Fruit fly (Drosophila melanogaster) whole organism, embryonic: ENCODE data around the gene CG42271.

ENCODE experiments used
- Abd-B ChIP-seq: fragments of 200-800 bp; sonication (Bioruptor generic); optimal IDR thresholded peaks from 2 replicates; lab custom pipeline; 2018; ENCODE audit warnings: missing biosample characterization, mild to moderate bottlenecking, missing genetic modification characterization, moderate library complexity
- Asciz ChIP-seq: fragments of 200-800 bp; sonication (Bioruptor generic); optimal IDR thresholded peaks from 2 replicates; lab custom pipeline; 2017; ENCODE audit warnings: missing biosample characterization, mild to moderate bottlenecking, missing genetic modification characterization, missing genetic modification reagents
- Atf3 ChIP-seq: fragments of 200-800 bp; sonication (Bioruptor generic); optimal IDR thresholded peaks from 3 replicates; lab custom pipeline; 2016; ENCODE audit warnings: missing biosample characterization, missing genetic modification characterization
- CG1024 ChIP-seq: fragments of 200-800 bp; sonication (Bioruptor generic); IDR thresholded peaks from 2 replicates; pipeline ENCODE4 v1.3.6; 2022; ENCODE audit warnings: missing biosample characterization, missing genetic modification characterization
- CG10462 ChIP-seq: fragments of 200-800 bp; sonication (Bioruptor generic); optimal IDR thresholded peaks from 2 replicates; lab custom pipeline; 2016; ENCODE audit warnings: missing biosample characterization, missing genetic modification characterization
- CG13287 ChIP-seq: fragments of 200-800 bp; sonication (Bioruptor generic); IDR thresholded peaks from 2 replicates; pipeline ENCODE4 v1.3.6; 2022; ENCODE audit warnings: missing biosample characterization, missing genetic modification characterization; ENCODE audit not compliant: partially characterized antibody
- CG14050 ChIP-seq: fragments of 200-800 bp; sonication (Bioruptor generic); IDR thresholded peaks from 3 replicates; pipeline ENCODE4 v1.3.6; 2022; ENCODE audit warnings: missing biosample characterization, missing genetic modification characterization
- CG14667 ChIP-seq: fragments of 200-800 bp; sonication (Bioruptor generic); IDR thresholded peaks from 2 replicates; pipeline ENCODE4 v1.3.6; 2022; ENCODE audit warnings: missing biosample characterization, missing genetic modification characterization
- CG14965 ChIP-seq: fragments of 200-800 bp; sonication (Bioruptor generic); optimal IDR thresholded peaks from 2 replicates; lab custom pipeline; 2016; ENCODE audit warnings: missing biosample characterization, missing genetic modification characterization, borderline replicate concordance
- CG17361 ChIP-seq: fragments of 200-800 bp; sonication (Bioruptor generic); IDR thresholded peaks from 3 replicates; pipeline ENCODE4 v1.3.6; 2022; ENCODE audit warnings: missing biosample characterization, missing genetic modification characterization
- CG18599 ChIP-seq: fragments of 200-800 bp; sonication (Bioruptor generic); optimal IDR thresholded peaks from 3 replicates; lab custom pipeline; 2017; ENCODE audit warnings: missing biosample characterization, missing genetic modification characterization, mild to moderate bottlenecking, moderate library complexity, missing genetic modification reagents
- CG2202 ChIP-seq: fragments of 200-800 bp; sonication (Bioruptor generic); optimal IDR thresholded peaks from 2 replicates; lab custom pipeline; 2018; ENCODE audit warnings: missing biosample characterization, mild to moderate bottlenecking, missing genetic modification characterization
- CG2712 ChIP-seq: fragments of 200-800 bp; optimal IDR thresholded peaks from 3 replicates; lab custom pipeline; 2019; ENCODE audit warnings: missing biosample characterization, mild to moderate bottlenecking, missing genetic modification characterization, moderate library complexity
- CG31224 ChIP-seq: fragments of 200-800 bp; sonication (Bioruptor generic); IDR thresholded peaks from 2 replicates; pipeline ENCODE4 v1.3.6; 2022; ENCODE audit warnings: missing biosample characterization, missing genetic modification characterization
- CG31365 ChIP-seq: fragments of 200-800 bp; sonication (Bioruptor generic); optimal IDR thresholded peaks from 2 replicates; lab custom pipeline; 2018; ENCODE audit warnings: missing biosample characterization, mild to moderate bottlenecking, missing genetic modification characterization
- CG32532 ChIP-seq: fragments of 200-800 bp; sonication (Bioruptor generic); IDR thresholded peaks from 2 replicates; pipeline ENCODE4 v1.3.6; 2022; ENCODE audit warnings: missing biosample characterization, missing genetic modification characterization
- CG3847 ChIP-seq: fragments of 200-800 bp; sonication (Bioruptor generic); IDR thresholded peaks from 2 replicates; pipeline ENCODE4 v1.3.6; 2022; ENCODE audit warnings: missing biosample characterization, missing genetic modification characterization
- CG4730 ChIP-seq: fragments of 200-800 bp; sonication (Bioruptor generic); IDR thresholded peaks from 2 replicates; pipeline ENCODE4 v1.3.6; 2022; ENCODE audit warnings: missing biosample characterization, missing genetic modification characterization
- CG6175 ChIP-seq: fragments of 200-800 bp; sonication (Bioruptor generic); IDR thresholded peaks from 3 replicates; pipeline ENCODE4 v1.3.6; 2022; ENCODE audit warnings: missing biosample characterization, missing genetic modification characterization
- CG6791 ChIP-seq: fragments of 200-800 bp; sonication (Bioruptor generic); IDR thresholded peaks from 3 replicates; pipeline ENCODE4 v1.3.6; 2022; ENCODE audit warnings: missing biosample characterization, missing genetic modification characterization; ENCODE audit not compliant: partially characterized antibody
- CG8478 ChIP-seq: fragments of >200 bp; optimal IDR thresholded peaks from 2 replicates; lab custom pipeline; 2018
- CG8765 ChIP-seq: fragments of 200-800 bp; sonication (Bioruptor generic); IDR thresholded peaks from 2 replicates; pipeline ENCODE4 v1.3.6; 2022; ENCODE audit warnings: missing biosample characterization, missing genetic modification characterization
- Dek ChIP-seq: fragments of 200-800 bp; sonication (Bioruptor generic); optimal IDR thresholded peaks from 3 replicates; lab custom pipeline; 2019; ENCODE audit warnings: missing biosample characterization, mild to moderate bottlenecking, missing genetic modification characterization, moderate library complexity
- Fer1 ChIP-seq: fragments of 200-800 bp; sonication (Bioruptor generic); optimal IDR thresholded peaks from 2 replicates; lab custom pipeline; 2017; ENCODE audit warnings: missing biosample characterization, mild to moderate bottlenecking, missing genetic modification characterization
- Fer3 ChIP-seq: fragments of 200-800 bp; sonication (Bioruptor generic); optimal IDR thresholded peaks from 2 replicates; lab custom pipeline; 2018; ENCODE audit warnings: missing biosample characterization, mild to moderate bottlenecking, missing genetic modification characterization, moderate library complexity
- Gug ChIP-seq: fragments of 200-800 bp; sonication (Bioruptor generic); IDR thresholded peaks from 4 replicates; pipeline ENCODE4 v1.3.6; 2022; ENCODE audit warnings: missing biosample characterization, missing genetic modification characterization
- HmgZ ChIP-seq: fragments of 200-800 bp; sonication (Bioruptor generic); optimal IDR thresholded peaks from 2 replicates; lab custom pipeline; 2018; ENCODE audit warnings: missing biosample characterization, mild to moderate bottlenecking, missing genetic modification characterization
- Hr78 ChIP-seq, 2 experiments: fragments of 200-800 bp in 1 of 2; fragments of >200 bp in 1 of 2; sonication (Bioruptor generic) in 1 of 2; optimal IDR thresholded peaks; 2 replicates each; lab custom pipeline; 2017 to 2019; ENCODE audit warnings: missing biosample characterization in 2 of 2, missing genetic modification characterization in 2 of 2, mild to moderate bottlenecking in 1 of 2, moderate library complexity in 1 of 2
- Lim3 ChIP-seq: fragments of 200-800 bp; sonication (Bioruptor generic); IDR thresholded peaks from 2 replicates; pipeline ENCODE4 v1.3.6; 2022; ENCODE audit warnings: missing biosample characterization, missing genetic modification characterization
- Ravus ChIP-seq: fragments of 200-800 bp; sonication (Bioruptor generic); IDR thresholded peaks from 2 replicates; pipeline ENCODE4 v1.3.6; 2022; ENCODE audit warnings: missing biosample characterization, missing genetic modification characterization
- Sox100B ChIP-seq: fragments of 200-800 bp; sonication (Bioruptor generic); optimal IDR thresholded peaks from 3 replicates; lab custom pipeline; 2018; ENCODE audit warnings: missing biosample characterization, mild to moderate bottlenecking, missing genetic modification characterization
- Taf1 ChIP-seq: fragments of 200-800 bp; sonication (Bioruptor generic); IDR thresholded peaks from 2 replicates; pipeline ENCODE4 v1.3.6; 2022; ENCODE audit warnings: missing biosample characterization, missing genetic modification characterization
- abd-A ChIP-seq: fragments of 200-800 bp; sonication (Bioruptor generic); optimal IDR thresholded peaks from 3 replicates; lab custom pipeline; 2019; ENCODE audit warnings: missing biosample characterization, mild to moderate bottlenecking, missing genetic modification characterization, moderate library complexity
- ash1 ChIP-seq: fragments of 200-800 bp; sonication (Bioruptor generic); optimal IDR thresholded peaks from 2 replicates; lab custom pipeline; 2018; ENCODE audit warnings: missing biosample characterization, mild to moderate bottlenecking, missing genetic modification characterization
- crp ChIP-seq, 2 experiments: fragments of 200-800 bp; sonication (Bioruptor generic); optimal IDR thresholded peaks; 2 replicates in 1 of 2; 3 replicates in 1 of 2; lab custom pipeline; 2017; ENCODE audit warnings: missing biosample characterization in 2 of 2, missing genetic modification characterization in 2 of 2, mild to moderate bottlenecking in 1 of 2, moderate library complexity in 1 of 2
- fd3F ChIP-seq: fragments of 200-800 bp; sonication (Bioruptor generic); optimal IDR thresholded peaks from 2 replicates; lab custom pipeline; 2018; ENCODE audit warnings: missing biosample characterization, mild to moderate bottlenecking, missing genetic modification characterization, moderate library complexity
- gem ChIP-seq: fragments of 200-800 bp; sonication (Bioruptor generic); optimal IDR thresholded peaks from 2 replicates; lab custom pipeline; 2019; ENCODE audit warnings: missing biosample characterization, mild to moderate bottlenecking, missing genetic modification characterization, moderate library complexity
- gro ChIP-seq: fragments of 200-800 bp; sonication (Bioruptor generic); optimal IDR thresholded peaks from 2 replicates; lab custom pipeline; 2016; ENCODE audit warnings: missing biosample characterization, missing genetic modification characterization
- gsb ChIP-seq: fragments of 200-800 bp; sonication (Bioruptor generic); IDR thresholded peaks from 2 replicates; pipeline ENCODE4 v1.3.6; 2022; ENCODE audit warnings: missing biosample characterization, missing genetic modification characterization
- jigr1 ChIP-seq: fragments of 200-800 bp; sonication (Bioruptor generic); IDR thresholded peaks from 3 replicates; pipeline ENCODE4 v1.3.6; 2022; ENCODE audit warnings: missing biosample characterization, missing genetic modification characterization
- otp ChIP-seq: fragments of 200-800 bp; sonication (Bioruptor generic); IDR thresholded peaks from 3 replicates; pipeline ENCODE4, ENCODE4 v1.3.6; 2022; ENCODE audit warnings: missing biosample characterization, missing genetic modification characterization
- ro ChIP-seq: fragments of 200-800 bp; sonication (Bioruptor generic); IDR thresholded peaks from 2 replicates; pipeline ENCODE4 v1.3.6; 2022; ENCODE audit warnings: missing biosample characterization, missing genetic modification characterization
- schlank ChIP-seq: fragments of 200-800 bp; sonication (Bioruptor generic); optimal IDR thresholded peaks from 2 replicates; lab custom pipeline; 2018; ENCODE audit warnings: missing biosample characterization, mild to moderate bottlenecking, missing genetic modification characterization
- seq ChIP-seq: fragments of 200-800 bp; sonication (Bioruptor generic); IDR thresholded peaks from 2 replicates; pipeline ENCODE4 v1.3.6; 2022; ENCODE audit warnings: missing biosample characterization, missing genetic modification characterization
- sisA ChIP-seq: fragments of 200-800 bp; sonication (Bioruptor generic); IDR thresholded peaks from 2 replicates; pipeline ENCODE4 v1.3.6; 2022; ENCODE audit warnings: missing biosample characterization, missing genetic modification characterization
- sna ChIP-seq: fragments of 200-800 bp; sonication (Bioruptor generic); IDR thresholded peaks from 2 replicates; pipeline ENCODE4 v1.3.6; 2022; ENCODE audit warnings: missing biosample characterization, missing genetic modification characterization; ENCODE audit not compliant: partially characterized antibody
- tup ChIP-seq: fragments of 200-800 bp; sonication (Bioruptor generic); optimal IDR thresholded peaks from 2 replicates; lab custom pipeline; 2016; ENCODE audit warnings: missing biosample characterization, mild to moderate bottlenecking, missing genetic modification characterization, moderate library complexity
- unc-4 ChIP-seq: fragments of 200-800 bp; sonication (Bioruptor generic); IDR thresholded peaks from 2 replicates; pipeline ENCODE4 v1.3.6; 2022; ENCODE audit warnings: missing biosample characterization, missing genetic modification characterization; ENCODE audit not compliant: partially characterized antibody
- unpg ChIP-seq: fragments of 200-800 bp; sonication (Bioruptor generic); optimal IDR thresholded peaks from 3 replicates; lab custom pipeline; 2018; ENCODE audit warnings: missing biosample characterization, mild to moderate bottlenecking, missing genetic modification characterization, moderate library complexity

The CG42271 gene

dm6 chrX:14247035-14247786 is 13.3 kb upstream of the CG42271 start, which contains the start of gene mud (continued):
- TF ChIP-seq jigr1 (GFP tag; lab: Robert Waterston, UW) (no peak), CG17361 (GFP tag; lab: Robert Waterston, UW) (no peak; the same call in 2 of the 3 replicates), otp (0 out of 3 replicates have a peak, but pooled peaks have one; percentile 7), schlank (no peak), Hr78 (GFP tag; optimal IDR thresholded peaks at IDR 0.05; lab: Kevin White, UChicago) (no peak), seq (no peak), gem (tag; lab: Kevin White, UChicago) (no peak), ash1 (no peak), crp (GFP tag; optimal IDR thresholded peaks at IDR 0.05; lab: Kevin White, UChicago) (peak in 1 of 2 experiments; percentile 56), CG2202 (tag; lab: Kevin White, UChicago) (no peak), CG32532 (GFP tag; lab: Robert Waterston, UW) (peak; percentile 48), fd3F (GFP tag; lab: Kevin White, UChicago) (no peak), Atf3 (no peak), Fer3 (tag; lab: Kevin White, UChicago) (peak; percentile 10), abd-A (tag; lab: Kevin White, UChicago) (no peak), CG31365 (tag; lab: Kevin White, UChicago) (no peak), Taf1 (GFP tag; lab: Robert Waterston, UW) (no peak), CG2712 (tag; lab: Kevin White, UChicago) (peak; percentile 69), gsb (GFP tag; lab: Robert Waterston, UW) (no peak), Fer1 (GFP tag; lab: Kevin White, UChicago) (no peak), unpg (no peak), sna (peak; percentile 52; the same call in 1 of the 2 replicates), CG18599 (GFP tag; lab: Kevin White, UChicago) (no peak), CG14050 (GFP tag; lab: Robert Waterston, UW) (no peak), CG13287 (GFP tag; lab: Robert Waterston, UW) (peak; percentile 70), Asciz (GFP tag; lab: Kevin White, UChicago) (no peak), unc-4 (GFP tag; lab: Robert Waterston, UW) (peak; percentile 54), CG31224 (GFP tag; lab: Robert Waterston, UW) (no peak), CG4730 (GFP tag; lab: Robert Waterston, UW) (no peak), CG14965 (GFP tag; lab: Kevin White, UChicago) (no peak), CG10462 (no peak), CG1024 (GFP tag; lab: Robert Waterston, UW) (peak; percentile 46; the same call in 1 of the 2 replicates), Dek (no peak), Gug (GFP tag; lab: Robert Waterston, UW) (no peak; the same call in 3 of the 4 replicates), ro (GFP tag; lab: Robert Waterston, UW) (no peak), Lim3 (no peak), HmgZ (tag; lab: Kevin White, UChicago) (peak; percentile 10), CG3847 (GFP tag; lab: Robert Waterston, UW) (no peak), gro (GFP tag; lab: Kevin White, UChicago) (no peak), CG6791 (peak; percentile 78), Ravus (GFP tag; lab: Robert Waterston, UW) (no peak), Sox100B (GFP tag; lab: Kevin White, UChicago) (no peak), sisA (GFP tag; lab: Robert Waterston, UW) (0 out of 2 replicates have a peak, but pooled peaks have one; percentile 30), tup (GFP tag; lab: Kevin White, UChicago) (no peak), Abd-B (GFP tag; lab: Kevin White, UChicago) (no peak), CG14667 (GFP tag; lab: Robert Waterston, UW) (no peak), CG6175 (GFP tag; lab: Robert Waterston, UW) (no peak), CG8765 (no peak), CG8478 (lab: Kevin White, UChicago) (no peak)
